Worm (Caenorhabditis elegans) whole organism, L4 larva: ENCODE results near the gene srd-38.
A peak's percentile ranks its signal among the peaks of the same experiment; 100 is the strongest.

Experiments used
- F10B5.3 ChIP-seq: sonication (generic microtip); optimal IDR thresholded peaks from 2 replicates; lab custom pipeline; 2016; ENCODE audit warnings: mild to moderate bottlenecking, missing genetic modification characterization, missing compliant biosample characterization
- F44E2.7 ChIP-seq: fragments of 200-800 bp; sonication (Bioruptor generic); IDR thresholded peaks from 2 replicates; pipeline ENCODE4 v2.1.2; 2022; ENCODE audit warnings: missing genetic modification characterization, missing compliant biosample characterization
- T20F7.1 ChIP-seq: fragments of 200-800 bp; sonication (Bioruptor generic); optimal IDR thresholded peaks from 2 replicates; lab custom pipeline; 2018; ENCODE audit warnings: mild to moderate bottlenecking, missing genetic modification characterization, missing compliant biosample characterization
- T26A8.4 ChIP-seq: fragments of 200-800 bp; sonication (Bioruptor generic); IDR thresholded peaks from 2 replicates; pipeline ENCODE4 v1.3.6; 2022; ENCODE audit warnings: missing genetic modification characterization, missing compliant biosample characterization
- Y5F2A.4 ChIP-seq: fragments of 200-800 bp; sonication (Bioruptor generic); optimal IDR thresholded peaks from 2 replicates; lab custom pipeline; 2018; ENCODE audit warnings: mild to moderate bottlenecking, missing genetic modification characterization, missing compliant biosample characterization
- ZK337.2 ChIP-seq: fragments of 200-800 bp; sonication (Bioruptor generic); IDR thresholded peaks from 2 replicates; pipeline ENCODE4 v1.3.6; 2022; ENCODE audit warnings: missing genetic modification reagents, missing genetic modification characterization, missing compliant biosample characterization
- ZK546.5 ChIP-seq, 2 experiments: sonication (generic microtip); optimal IDR thresholded peaks; 2 replicates each; lab custom pipeline; 2017; ENCODE audit warnings: missing biosample characterization in 2 of 2, missing genetic modification characterization in 2 of 2
- aha-1 ChIP-seq: fragments of 150-350 bp; peaks from one replicate; lab custom pipeline; 2014; ENCODE audit warnings: missing biosample characterization, missing genetic modification characterization
- arid-1 ChIP-seq: fragments of 200-800 bp; sonication (Bioruptor generic); conservative IDR thresholded peaks from 2 replicates; pipeline ENCODE4 v1.3.6; 2022; ENCODE audit warnings: missing genetic modification reagents, missing genetic modification characterization, missing compliant biosample characterization
- ces-1 ChIP-seq: fragments of 150-350 bp; sonication (generic microtip); optimal IDR thresholded peaks from 4 replicates; lab custom pipeline; 2014; ENCODE audit warnings: missing biosample characterization, missing genetic modification reagents, missing genetic modification characterization
- ctbp-1 ChIP-seq: fragments of 200-800 bp; sonication (Bioruptor generic); IDR thresholded peaks from 2 replicates; pipeline ENCODE4 v1.3.6; 2022; ENCODE audit warnings: missing genetic modification reagents, missing genetic modification characterization, missing compliant biosample characterization
- daf-16 ChIP-seq, 3 experiments: sonication (generic microtip); optimal IDR thresholded peaks; 2 replicates each; lab custom pipeline; 2016 to 2017; ENCODE audit warnings: missing genetic modification characterization in 3 of 3, missing genetic modification reagents in 3 of 3, mild to moderate bottlenecking in 2 of 3, missing compliant biosample characterization in 2 of 3, missing biosample characterization in 1 of 3, moderate library complexity in 1 of 3
- dmd-6 ChIP-seq: fragments of 200-800 bp; sonication (Bioruptor generic); IDR thresholded peaks from 2 replicates; pipeline ENCODE4 v1.3.6; 2022; ENCODE audit warnings: missing genetic modification reagents, missing genetic modification characterization, missing compliant biosample characterization
- dpl-1 ChIP-seq: fragments of 150-350 bp; optimal IDR thresholded peaks from 2 replicates; lab custom pipeline; 2014; ENCODE audit warnings: missing biosample characterization, missing genetic modification reagents, missing genetic modification characterization
- dve-1 ChIP-seq: sonication (generic microtip); optimal IDR thresholded peaks from 2 replicates; lab custom pipeline; 2017; ENCODE audit warnings: antibody characterized with exemption, mild to moderate bottlenecking, missing genetic modification characterization, missing compliant biosample characterization; ENCODE audit not compliant: insufficient read depth
- hif-1 ChIP-seq, 2 experiments: sonication (generic microtip); optimal IDR thresholded peaks; 2 replicates each; lab custom pipeline; 2016 to 2017; ENCODE audit warnings: missing compliant biosample characterization in 2 of 2, missing genetic modification characterization in 2 of 2, missing genetic modification reagents in 2 of 2, missing genotype in 2 of 2, mild to moderate bottlenecking in 1 of 2
- hlh-11 ChIP-seq: fragments of 200-800 bp; sonication (Bioruptor generic); optimal IDR thresholded peaks from 2 replicates; lab custom pipeline; 2018; ENCODE audit warnings: mild to moderate bottlenecking, missing genetic modification characterization, missing compliant biosample characterization
- hmg-1.1 ChIP-seq: fragments of 200-800 bp; sonication (Bioruptor generic); IDR thresholded peaks from 2 replicates; pipeline ENCODE4 v1.3.6; 2022; ENCODE audit warnings: missing genetic modification reagents, missing genetic modification characterization, missing compliant biosample characterization
- jun-1 ChIP-seq: fragments of 150-350 bp; optimal IDR thresholded peaks from 2 replicates; lab custom pipeline; 2014; ENCODE audit warnings: missing biosample characterization, missing genetic modification reagents, missing genetic modification characterization
- lin-1 ChIP-seq: fragments of 200-800 bp; sonication (Bioruptor generic); IDR thresholded peaks from 2 replicates; pipeline ENCODE4 v1.3.6; 2022; ENCODE audit warnings: missing genetic modification reagents, missing genetic modification characterization, missing compliant biosample characterization
- lin-13 ChIP-seq: fragments of 150-350 bp; optimal IDR thresholded peaks from 2 replicates; lab custom pipeline; 2014; ENCODE audit warnings: missing biosample characterization, missing genetic modification reagents, missing genetic modification characterization
- lin-15B ChIP-seq: fragments of 150-350 bp; sonication (generic microtip); optimal IDR thresholded peaks from 3 replicates; lab custom pipeline; 2014; ENCODE audit warnings: missing biosample characterization, missing genetic modification characterization
- lin-38 ChIP-seq: fragments of 200-800 bp; sonication (Bioruptor generic); IDR thresholded peaks from 2 replicates; pipeline ENCODE4 v1.3.6; 2022; ENCODE audit warnings: missing genetic modification reagents, missing genetic modification characterization, missing compliant biosample characterization
- lsy-2 ChIP-seq, 2 experiments: fragments of 150-350 bp in 1 of 2; sonication (generic microtip) in 1 of 2; optimal IDR thresholded peaks; 2 replicates each; lab custom pipeline; 2014 to 2017; ENCODE audit warnings: missing biosample characterization in 2 of 2, missing genetic modification characterization in 2 of 2
- mdl-1 ChIP-seq, 2 experiments: fragments of 150-350 bp in 1 of 2; sonication (generic microtip) in 1 of 2; optimal IDR thresholded peaks; 2 replicates each; lab custom pipeline; 2014 to 2017; ENCODE audit warnings: missing biosample characterization in 2 of 2, missing genetic modification characterization in 2 of 2
- mep-1 ChIP-seq: fragments of 150-350 bp; sonication (generic microtip); optimal IDR thresholded peaks from 3 replicates; lab custom pipeline; 2014; ENCODE audit warnings: missing biosample characterization, missing genetic modification characterization
- mes-2 ChIP-seq: sonication (generic microtip); optimal IDR thresholded peaks from 2 replicates; lab custom pipeline; 2016; ENCODE audit warnings: missing genotype, mild to moderate bottlenecking, missing genetic modification characterization, missing compliant biosample characterization; ENCODE audit not compliant: poor library complexity, severe bottlenecking
- mxl-3 ChIP-seq: fragments of 200-800 bp; sonication (Bioruptor generic); optimal IDR thresholded peaks from 2 replicates; lab custom pipeline; 2018; ENCODE audit warnings: mild to moderate bottlenecking, missing genetic modification characterization, missing compliant biosample characterization
- nhr-10 ChIP-seq: fragments of 150-350 bp; optimal IDR thresholded peaks from 2 replicates; lab custom pipeline; 2014; ENCODE audit warnings: missing biosample characterization, missing genetic modification characterization
- nhr-102 ChIP-seq: sonication (generic microtip); optimal IDR thresholded peaks from 2 replicates; lab custom pipeline; 2016; ENCODE audit warnings: mild to moderate bottlenecking, missing genetic modification characterization, moderate library complexity, missing compliant biosample characterization
- nhr-11 ChIP-seq: fragments of 150-350 bp; optimal IDR thresholded peaks from 2 replicates; lab custom pipeline; 2014; ENCODE audit warnings: missing biosample characterization, missing genetic modification characterization
- nhr-25 ChIP-seq: sonication (generic microtip); optimal IDR thresholded peaks from 2 replicates; lab custom pipeline; 2017; ENCODE audit warnings: missing genetic modification characterization, mild to moderate bottlenecking, missing compliant biosample characterization, antibody characterized with exemption, moderate library complexity, borderline replicate concordance; ENCODE audit not compliant: insufficient read depth
- nhr-28 ChIP-seq: fragments of 150-350 bp; optimal IDR thresholded peaks from 2 replicates; lab custom pipeline; 2014; ENCODE audit warnings: missing biosample characterization, missing genetic modification characterization
- nhr-48 ChIP-seq: sonication (generic microtip); optimal IDR thresholded peaks from 2 replicates; lab custom pipeline; 2016; ENCODE audit warnings: mild to moderate bottlenecking, missing genetic modification characterization, missing compliant biosample characterization
- nhr-6 ChIP-seq: fragments of 150-350 bp; optimal IDR thresholded peaks from 2 replicates; lab custom pipeline; 2014; ENCODE audit warnings: missing biosample characterization, missing genetic modification characterization
- nhr-77 ChIP-seq: fragments of 150-350 bp; optimal IDR thresholded peaks from 2 replicates; lab custom pipeline; 2014; ENCODE audit warnings: missing biosample characterization, missing genetic modification characterization
- pha-4 ChIP-seq, 2 experiments: fragments of 150-350 bp in 1 of 2; fragments of 200-800 bp in 1 of 2; sonication (Bioruptor generic) in 1 of 2; IDR thresholded peaks in 1 of 2; optimal IDR thresholded peaks in 1 of 2; 2 replicates each; pipeline versions ENCODE4 v1.3.6 to Lab custom; 2014 to 2022; ENCODE audit warnings: missing genetic modification characterization in 2 of 2, missing genetic modification reagents in 2 of 2, missing biosample characterization in 1 of 2, missing compliant biosample characterization in 1 of 2
- rbr-2 ChIP-seq: sonication (generic microtip); optimal IDR thresholded peaks from 2 replicates; lab custom pipeline; 2016; ENCODE audit warnings: missing genotype, missing genetic modification characterization, missing compliant biosample characterization
- spr-1 ChIP-seq: sonication (generic microtip); optimal IDR thresholded peaks from 2 replicates; lab custom pipeline; 2016; ENCODE audit warnings: mild to moderate bottlenecking, missing genetic modification characterization, missing compliant biosample characterization
- tra-1 ChIP-seq: fragments of 200-800 bp; sonication (Bioruptor generic); IDR thresholded peaks from 2 replicates; pipeline ENCODE4 v1.3.6; 2022; ENCODE audit warnings: missing genetic modification reagents, missing genetic modification characterization, missing compliant biosample characterization
- unc-130 ChIP-seq: sonication (generic microtip); optimal IDR thresholded peaks from 2 replicates; lab custom pipeline; 2016; ENCODE audit warnings: missing genetic modification reagents, missing genetic modification characterization, missing compliant biosample characterization
- unc-62 ChIP-seq, 3 experiments: fragments of 150-350 bp in 1 of 3; sonication (generic microtip); optimal IDR thresholded peaks in 2 of 3; peaks in 1 of 3; 1 replicate in 1 of 3; 2 replicates in 2 of 3; lab custom pipeline; 2014 to 2017; ENCODE audit warnings: missing biosample characterization in 3 of 3, missing genetic modification characterization in 3 of 3, missing genetic modification reagents in 3 of 3, missing genotype in 1 of 3
- zip-2 ChIP-seq: fragments of 150-350 bp; optimal IDR thresholded peaks from 2 replicates; lab custom pipeline; 2014; ENCODE audit warnings: missing biosample characterization, missing genetic modification characterization
- ztf-7 ChIP-seq: fragments of 150-350 bp; optimal IDR thresholded peaks from 2 replicates; lab custom pipeline; 2014; ENCODE audit warnings: missing biosample characterization, missing genetic modification characterization

The srd-38 gene

ce11 chrX:13250163-13250562, 41.4 kb upstream of the srd-38 start (continued):
- TF ChIP-seq nhr-6 (peak; percentile 6), F10B5.3 (tag; lab: Kevin White, UChicago) (no peak), mep-1 (peak; percentile 78), ztf-7 (tag; lab: Kevin White, UChicago) (no peak), ces-1 (GFP tag; lab: Kevin White, UChicago) (no peak), lin-15B (tag; lab: Kevin White, UChicago) (no peak), spr-1 (no peak), rbr-2 (tag; lab: Kevin White, UChicago) (no peak), pha-4 (GFP tag; IDR thresholded peaks at IDR 0.05; lab: Robert Waterston, UW) (no peak), pha-4 (tag; optimal IDR thresholded peaks at IDR 0.05; lab: Kevin White, UChicago) (peak; percentile 68), lsy-2 (tag; optimal IDR thresholded peaks at IDR 0.05; lab: Kevin White, UChicago) (peak in 1 of 2 experiments; percentile 48), nhr-102 (tag; lab: Kevin White, UChicago) (peak; percentile 28), mxl-3 (GFP tag; lab: Kevin White, UChicago) (peak; percentile 78), daf-16 (GFP tag; optimal IDR thresholded peaks at IDR 0.05; lab: Kevin White, UChicago) (peak in 1 of 2 experiments; percentile 68), daf-16 (tag; optimal IDR thresholded peaks at IDR 0.05; lab: Kevin White, UChicago) (peak; percentile 95), hif-1 (tag; optimal IDR thresholded peaks at IDR 0.05; lab: Kevin White, UChicago) (peak in 1 of 2 experiments; percentile 41), arid-1 (GFP tag; lab: Robert Waterston, UW) (0 out of 2 replicates have a peak, but pooled peaks have one; percentile 29)

- TF ChIP-seq mes-2 (tag; lab: Kevin White, UChicago) (peak; percentile 68), hlh-11 (tag; lab: Kevin White, UChicago) (peak; percentile 86), ZK546.5 (tag; optimal IDR thresholded peaks at IDR 0.05; lab: Kevin White, UChicago) (no peak), unc-130 (GFP tag; lab: Kevin White, UChicago) (no peak), lin-1 (peak; percentile 70; the same call in 1 of the 2 replicates), T20F7.1 (GFP tag; lab: Kevin White, UChicago) (no peak), rbr-2 (tag; lab: Kevin White, UChicago) (peak; percentile 55), zip-2 (tag; lab: Kevin White, UChicago) (no peak), tra-1 (GFP tag; lab: Robert Waterston, UW) (0 out of 2 replicates have a peak, but pooled peaks have one; percentile 44), lin-13 (GFP tag; lab: Kevin White, UChicago) (no peak), lin-38 (GFP tag; lab: Robert Waterston, UW) (no peak), nhr-11 (tag; lab: Kevin White, UChicago) (peak; percentile 87), mep-1 (peak; percentile 81), ZK337.2 (GFP tag; lab: Robert Waterston, UW) (no peak), mdl-1 (tag; optimal IDR thresholded peaks at IDR 0.05; lab: Kevin White, UChicago) (peak; percentile 85 to 99), nhr-6 (peak; percentile 61), dmd-6 (GFP tag; lab: Robert Waterston, UW) (peak; percentile 74), hmg-1.1 (GFP tag; lab: Robert Waterston, UW) (peak; percentile 70), ztf-7 (tag; lab: Kevin White, UChicago) (peak; percentile 35), unc-62 (GFP tag; optimal IDR thresholded peaks at IDR 0.05 in 1 of 2; lab: Kevin White, UChicago) (peak in 1 of 2 experiments; percentile 99), unc-62 (tag; optimal IDR thresholded peaks at IDR 0.05; lab: Kevin White, UChicago) (no peak), T26A8.4 (GFP tag; lab: Robert Waterston, UW) (peak; percentile 52), nhr-28 (tag; lab: Kevin White, UChicago) (peak; percentile 74), jun-1 (tag; lab: Kevin White, UChicago) (no peak), mxl-3 (GFP tag; lab: Kevin White, UChicago) (peak; percentile 86), nhr-25 (tag; lab: Kevin White, UChicago) (no peak), hif-1 (tag; optimal IDR thresholded peaks at IDR 0.05; lab: Kevin White, UChicago) (peak in 1 of 2 experiments; percentile 69), arid-1 (GFP tag; lab: Robert Waterston, UW) (peak; percentile 44; the same call in 1 of the 2 replicates), dve-1 (tag; lab: Kevin White, UChicago) (peak; percentile 35), Y5F2A.4 (GFP tag; lab: Kevin White, UChicago) (no peak), nhr-77 (tag; lab: Kevin White, UChicago) (peak; percentile 55), daf-16 (GFP tag; optimal IDR thresholded peaks at IDR 0.05; lab: Kevin White, UChicago) (peak in 1 of 2 experiments; percentile 57), daf-16 (tag; optimal IDR thresholded peaks at IDR 0.05; lab: Kevin White, UChicago) (peak; percentile 77), lsy-2 (tag; optimal IDR thresholded peaks at IDR 0.05; lab: Kevin White, UChicago) (peak; percentile 7 to 55), nhr-48 (tag; lab: Kevin White, UChicago) (peak; percentile 22), dpl-1 (GFP tag; lab: Kevin White, UChicago) (no peak), aha-1 (peak; percentile 50), F44E2.7 (GFP tag; lab: Robert Waterston, UW) (no peak), ctbp-1 (0 out of 2 replicates have a peak, but pooled peaks have one; percentile 46), nhr-10 (peak; percentile 73)
These were observed 40.2 kb upstream of the srd-38 start for ce11 chrX:13251354-13251843.
